Worm (Caenorhabditis elegans) whole organism, late embryonic: Measurements from ENCODE around the gene T06E4.7.

Experiments
- C38D4.7 ChIP-seq: fragments of 200-800 bp; sonication (Bioruptor generic); optimal IDR thresholded peaks from 2 replicates; lab custom pipeline; 2018; ENCODE audit warnings: mild to moderate bottlenecking, missing genetic modification characterization, moderate library complexity, missing compliant biosample characterization
- F13H6.1 ChIP-seq: sonication (generic microtip); optimal IDR thresholded peaks from 2 replicates; lab custom pipeline; 2016; ENCODE audit warnings: missing genetic modification characterization, missing compliant biosample characterization
- ahr-1 ChIP-seq: sonication (generic microtip); optimal IDR thresholded peaks from 2 replicates; lab custom pipeline; 2016; ENCODE audit warnings: missing genetic modification characterization, missing compliant biosample characterization
- ceh-14 ChIP-seq: sonication (generic microtip); optimal IDR thresholded peaks from 2 replicates; lab custom pipeline; 2016; ENCODE audit warnings: missing genotype, missing genetic modification characterization, missing compliant biosample characterization
- ceh-18 ChIP-seq: sonication (generic microtip); optimal IDR thresholded peaks from 2 replicates; lab custom pipeline; 2016; ENCODE audit warnings: missing genetic modification characterization, missing compliant biosample characterization
- ceh-19 ChIP-seq: fragments of 200-800 bp; sonication (Bioruptor generic); optimal IDR thresholded peaks from 2 replicates; lab custom pipeline; 2018; ENCODE audit warnings: mild to moderate bottlenecking, missing genetic modification characterization, missing compliant biosample characterization
- ceh-22 ChIP-seq: sonication (generic microtip); optimal IDR thresholded peaks from 2 replicates; lab custom pipeline; 2017; ENCODE audit warnings: missing biosample characterization, missing genetic modification characterization
- ceh-30 ChIP-seq: fragments of 150-350 bp; optimal IDR thresholded peaks from 2 replicates; lab custom pipeline; 2014; ENCODE audit warnings: missing biosample characterization, missing genetic modification characterization
- ceh-31 ChIP-seq: sonication (generic microtip); optimal IDR thresholded peaks from 2 replicates; lab custom pipeline; 2016; ENCODE audit warnings: missing genetic modification characterization, missing compliant biosample characterization
- ceh-34 ChIP-seq: sonication (generic microtip); optimal IDR thresholded peaks from 2 replicates; lab custom pipeline; 2016; ENCODE audit warnings: mild to moderate bottlenecking, missing genetic modification characterization, missing compliant biosample characterization
- ceh-48 ChIP-seq: sonication (generic microtip); optimal IDR thresholded peaks from 2 replicates; lab custom pipeline; 2016; ENCODE audit warnings: missing genetic modification characterization, inconsistent platforms, missing compliant biosample characterization
- ceh-9 ChIP-seq: sonication (generic microtip); optimal IDR thresholded peaks from 2 replicates; lab custom pipeline; 2016; ENCODE audit warnings: mild to moderate bottlenecking, missing genetic modification characterization, inconsistent platforms, missing compliant biosample characterization
- dmd-4 ChIP-seq: sonication (generic microtip); optimal IDR thresholded peaks from 2 replicates; lab custom pipeline; 2016; ENCODE audit warnings: borderline replicate concordance, missing genetic modification characterization, missing compliant biosample characterization
- ets-4 ChIP-seq: sonication (generic microtip); optimal IDR thresholded peaks from 2 replicates; lab custom pipeline; 2016; ENCODE audit warnings: missing genetic modification characterization, missing compliant biosample characterization
- fkh-10 ChIP-seq: fragments of 150-350 bp; optimal IDR thresholded peaks from 2 replicates; lab custom pipeline; 2014; ENCODE audit warnings: missing biosample characterization, missing genetic modification reagents, missing genetic modification characterization
- gmeb-2 ChIP-seq: sonication (generic microtip); optimal IDR thresholded peaks from 2 replicates; lab custom pipeline; 2016; ENCODE audit warnings: missing genetic modification characterization, inconsistent platforms, missing compliant biosample characterization
- hlh-13 ChIP-seq: fragments of 200-800 bp; sonication (Bioruptor generic); optimal IDR thresholded peaks from 2 replicates; lab custom pipeline; 2018; ENCODE audit warnings: mild to moderate bottlenecking, missing genetic modification characterization, missing compliant biosample characterization
- hlh-30 ChIP-seq: sonication (generic microtip); optimal IDR thresholded peaks from 2 replicates; lab custom pipeline; 2017; ENCODE audit warnings: antibody characterized with exemption, missing genetic modification characterization, missing compliant biosample characterization; ENCODE audit not compliant: insufficient read depth
- hlh-8 ChIP-seq: sonication (generic microtip); optimal IDR thresholded peaks from 2 replicates; lab custom pipeline; 2016; ENCODE audit warnings: missing genotype, missing genetic modification characterization, missing compliant biosample characterization
- lim-6 ChIP-seq: sonication (generic microtip); optimal IDR thresholded peaks from 2 replicates; lab custom pipeline; 2016; ENCODE audit warnings: missing genetic modification characterization, missing compliant biosample characterization
- lin-11 ChIP-seq: fragments of 200-800 bp; sonication (Bioruptor generic); optimal IDR thresholded peaks from 2 replicates; lab custom pipeline; 2018; ENCODE audit warnings: mild to moderate bottlenecking, missing genetic modification characterization, missing compliant biosample characterization
- mec-3 ChIP-seq: sonication (generic microtip); optimal IDR thresholded peaks from 2 replicates; lab custom pipeline; 2016; ENCODE audit warnings: borderline replicate concordance, missing genetic modification characterization, missing compliant biosample characterization
- nfya-1 ChIP-seq: sonication (generic microtip); optimal IDR thresholded peaks from 2 replicates; lab custom pipeline; 2017; ENCODE audit warnings: missing genetic modification characterization, mild to moderate bottlenecking, missing compliant biosample characterization, antibody characterized with exemption, moderate library complexity
- nhr-11 ChIP-seq: fragments of 150-350 bp; optimal IDR thresholded peaks from 2 replicates; lab custom pipeline; 2014; ENCODE audit warnings: missing biosample characterization, missing genetic modification characterization
- nhr-232 ChIP-seq: sonication (generic microtip); optimal IDR thresholded peaks from 2 replicates; lab custom pipeline; 2016; ENCODE audit warnings: missing genetic modification characterization, missing compliant biosample characterization
- pag-3 ChIP-seq: sonication (generic microtip); optimal IDR thresholded peaks from 2 replicates; lab custom pipeline; 2016; ENCODE audit warnings: missing compliant biosample characterization, missing genetic modification characterization, borderline replicate concordance
- pat-9 ChIP-seq: fragments of 200-800 bp; sonication (Bioruptor generic); optimal IDR thresholded peaks from 2 replicates; lab custom pipeline; 2018; ENCODE audit warnings: mild to moderate bottlenecking, missing genetic modification characterization, moderate library complexity, missing compliant biosample characterization
- pha-4 ChIP-seq: fragments of 150-350 bp; optimal IDR thresholded peaks from 2 replicates; lab custom pipeline; 2018; ENCODE audit warnings: missing biosample characterization, missing genetic modification reagents, missing genetic modification characterization
- pros-1 ChIP-seq: fragments of 150-350 bp; optimal IDR thresholded peaks from 2 replicates; lab custom pipeline; 2014; ENCODE audit warnings: missing biosample characterization, missing genetic modification reagents, missing genetic modification characterization
- ref-2 ChIP-seq: sonication (generic microtip); optimal IDR thresholded peaks from 2 replicates; lab custom pipeline; 2016; ENCODE audit warnings: missing genetic modification characterization, missing compliant biosample characterization
- rnt-1 ChIP-seq: sonication (generic microtip); optimal IDR thresholded peaks from 2 replicates; lab custom pipeline; 2016; ENCODE audit warnings: missing genetic modification characterization, missing compliant biosample characterization
- sdc-2 ChIP-seq: sonication (generic microtip); optimal IDR thresholded peaks from 2 replicates; lab custom pipeline; 2016; ENCODE audit warnings: missing genotype, missing genetic modification characterization, missing compliant biosample characterization
- sox-2 ChIP-seq: fragments of 200-800 bp; sonication (Bioruptor generic); IDR thresholded peaks from 2 replicates; pipeline ENCODE4 v1.3.6; 2022; ENCODE audit warnings: missing genetic modification reagents, missing genetic modification characterization, missing compliant biosample characterization
- syd-9 ChIP-seq: sonication (generic microtip); optimal IDR thresholded peaks from 2 replicates; lab custom pipeline; 2016; ENCODE audit warnings: mild to moderate bottlenecking, missing genetic modification characterization, moderate library complexity, missing compliant biosample characterization
- tbx-2 ChIP-seq: sonication (generic microtip); optimal IDR thresholded peaks from 2 replicates; lab custom pipeline; 2016; ENCODE audit warnings: missing genetic modification characterization, missing compliant biosample characterization
- ttx-3 ChIP-seq: sonication (generic microtip); optimal IDR thresholded peaks from 2 replicates; lab custom pipeline; 2016; ENCODE audit warnings: missing genetic modification reagents, missing genetic modification characterization, missing compliant biosample characterization
- unc-42 ChIP-seq: sonication (generic microtip); optimal IDR thresholded peaks from 2 replicates; lab custom pipeline; 2016; ENCODE audit warnings: missing genotype, missing genetic modification characterization, missing compliant biosample characterization
- unc-86 ChIP-seq: sonication (generic microtip); optimal IDR thresholded peaks from 2 replicates; lab custom pipeline; 2016; ENCODE audit warnings: missing genetic modification characterization, missing compliant biosample characterization
- ztf-16 ChIP-seq: sonication (generic microtip); optimal IDR thresholded peaks from 2 replicates; lab custom pipeline; 2017; ENCODE audit warnings: missing genetic modification characterization, missing compliant biosample characterization

Gene T06E4.7

DNA sequence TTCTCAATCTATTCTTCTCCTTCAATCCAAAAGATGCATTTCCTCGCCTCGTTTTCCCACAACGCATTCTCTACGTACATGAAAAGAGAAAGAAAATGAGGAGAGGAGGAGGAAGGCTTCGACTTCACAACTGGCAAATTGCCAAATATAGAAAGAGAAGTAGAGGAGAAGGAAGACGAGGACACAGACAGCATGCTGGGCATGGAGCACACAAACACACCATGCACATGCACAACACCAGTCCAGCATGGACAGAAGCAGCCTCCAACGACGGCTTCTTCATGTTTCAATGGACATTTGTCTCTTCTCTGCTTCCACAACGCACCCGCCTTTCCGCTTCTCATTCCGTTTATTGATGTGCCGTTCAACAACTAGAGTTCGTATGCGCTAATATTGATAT, 38.4 kb downstream of the T06E4.7 start:
- TF ChIP-seq ceh-9 (tag; lab: Kevin White, UChicago) (no peak), ceh-19 (GFP tag; lab: Kevin White, UChicago) (peak; percentile 39), lim-6 (tag; lab: Kevin White, UChicago) (no peak), ceh-18 (tag; lab: Kevin White, UChicago) (no peak), unc-42 (peak; percentile 14), pag-3 (no peak), C38D4.7 (GFP tag; lab: Kevin White, UChicago) (no peak), syd-9 (tag; lab: Kevin White, UChicago) (no peak), ets-4 (no peak), pat-9 (tag; lab: Kevin White, UChicago) (no peak), nhr-11 (tag; lab: Kevin White, UChicago) (no peak), gmeb-2 (tag; lab: Kevin White, UChicago) (no peak), nfya-1 (tag; lab: Kevin White, UChicago) (peak; percentile 56), ref-2 (peak; percentile 0), ahr-1 (tag; lab: Kevin White, UChicago) (no peak), ceh-48 (peak; percentile 30), ceh-31 (tag; lab: Kevin White, UChicago) (peak; percentile 82), ceh-14 (tag; lab: Kevin White, UChicago) (no peak), nhr-232 (tag; lab: Kevin White, UChicago) (no peak), ceh-34 (no peak), mec-3 (tag; lab: Kevin White, UChicago) (no peak), lin-11 (no peak), ttx-3 (tag; lab: Kevin White, UChicago) (no peak), tbx-2 (peak; percentile 44), ceh-22 (tag; lab: Kevin White, UChicago) (no peak), dmd-4 (tag; lab: Kevin White, UChicago) (no peak), pros-1 (tag; lab: Kevin White, UChicago) (no peak), unc-86 (tag; lab: Kevin White, UChicago) (peak; percentile 18), hlh-8 (tag; lab: Kevin White, UChicago) (no peak)
- TF ChIP-seq, all 69 proteins: peak for 8

DNA sequence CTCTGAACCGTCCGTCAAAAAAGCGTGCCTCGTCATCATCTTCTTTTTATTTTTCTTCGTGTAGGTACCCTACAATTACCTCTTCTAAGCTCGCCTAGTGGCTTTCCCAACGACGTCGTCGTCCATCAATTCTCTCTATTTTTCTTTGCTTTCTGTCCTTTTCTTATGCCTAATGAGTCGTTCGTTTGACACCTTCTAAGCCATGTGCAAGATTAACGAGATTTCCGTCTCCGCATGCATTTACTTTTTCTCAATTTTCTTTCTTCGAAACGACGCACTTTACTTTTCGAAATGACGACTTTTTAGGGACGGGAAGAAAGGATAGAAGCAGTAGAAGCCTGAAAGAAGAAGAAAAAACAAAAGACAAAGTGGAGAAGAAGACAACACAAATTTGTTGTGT, 40.2 kb downstream of the T06E4.7 start, which contains the start of gene ZK287.1:
TSS of gene ZK287.1 (plus strand) at position 301 of the 400 bp plus-strand sequence.
- TF ChIP-seq unc-42 (peak; percentile 17), fkh-10 (GFP tag; lab: Kevin White, UChicago) (peak; percentile 3), dmd-4 (tag; lab: Kevin White, UChicago) (no peak)

DNA sequence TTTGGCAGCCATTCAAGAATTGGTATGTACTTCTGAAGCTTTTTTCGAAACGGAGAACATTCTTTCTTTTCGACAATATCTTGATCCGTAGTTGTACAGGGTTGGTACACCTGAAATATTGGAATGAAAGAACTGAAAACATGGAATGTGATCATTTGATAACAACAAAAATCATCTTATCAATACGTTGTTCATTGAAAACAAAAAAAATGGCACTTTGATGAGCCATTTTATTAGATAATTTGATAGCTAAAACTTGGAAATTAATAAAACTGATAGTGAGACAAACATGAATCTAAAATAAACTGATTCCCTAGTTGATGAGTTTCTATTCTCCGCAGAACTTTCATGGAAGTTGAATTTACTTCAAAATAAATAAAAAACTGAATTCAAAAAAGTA, 46.3 kb downstream of the T06E4.7 start:
- TF ChIP-seq ttx-3 (tag; lab: Kevin White, UChicago) (no peak), ceh-30 (tag; lab: Kevin White, UChicago) (no peak), ceh-9 (tag; lab: Kevin White, UChicago) (no peak), pha-4 (tag; lab: Kevin White, UChicago) (no peak), unc-86 (tag; lab: Kevin White, UChicago) (no peak), lin-11 (no peak), ref-2 (no peak)

DNA sequence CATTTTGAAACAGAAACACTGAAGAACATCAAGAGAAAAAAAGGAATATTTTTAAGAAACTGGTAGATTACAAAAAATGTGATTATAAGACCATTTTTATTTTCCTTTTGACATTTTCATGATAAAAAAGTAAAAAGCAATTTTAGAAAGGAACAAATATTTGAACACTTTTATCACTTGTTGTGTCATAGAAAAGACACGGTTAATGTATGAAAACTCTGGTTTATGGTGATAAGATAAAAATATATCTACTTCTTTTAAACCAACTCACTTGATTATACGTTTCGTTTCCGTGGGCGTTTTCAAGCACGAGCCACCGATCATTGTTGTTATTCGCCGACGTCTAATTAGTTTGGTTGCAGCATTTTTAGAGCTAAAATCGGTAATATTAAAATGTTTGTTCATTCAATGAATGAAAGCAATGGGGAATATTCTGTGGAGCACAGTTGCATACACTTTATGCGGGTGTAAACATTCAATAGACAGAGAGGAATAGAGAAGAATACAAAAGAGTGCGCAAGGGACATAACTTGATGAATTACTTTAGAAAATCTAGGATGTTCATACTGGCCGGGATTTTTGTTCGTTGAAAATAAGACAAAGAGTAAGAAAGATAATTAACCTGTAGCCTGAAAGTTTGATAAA, 47.1 kb downstream of the T06E4.7 start, which contains the start of gene sulp-8:
TSS of gene sulp-8 (minus strand) at position 469 of the 645 bp plus-strand sequence.
- TF ChIP-seq ceh-22 (tag; lab: Kevin White, UChicago) (no peak), F13H6.1 (tag; lab: Kevin White, UChicago) (no peak), hlh-30 (tag; lab: Kevin White, UChicago) (no peak), sdc-2 (tag; lab: Kevin White, UChicago) (no peak), pag-3 (no peak), tbx-2 (no peak), rnt-1 (tag; lab: Kevin White, UChicago) (no peak), hlh-13 (GFP tag; lab: Kevin White, UChicago) (no peak), sox-2 (no peak), ztf-16 (tag; lab: Kevin White, UChicago) (no peak), ceh-19 (GFP tag; lab: Kevin White, UChicago) (no peak)
